Worm (Caenorhabditis elegans): ENCODE results near the gene cit-1.2.

DNA sequence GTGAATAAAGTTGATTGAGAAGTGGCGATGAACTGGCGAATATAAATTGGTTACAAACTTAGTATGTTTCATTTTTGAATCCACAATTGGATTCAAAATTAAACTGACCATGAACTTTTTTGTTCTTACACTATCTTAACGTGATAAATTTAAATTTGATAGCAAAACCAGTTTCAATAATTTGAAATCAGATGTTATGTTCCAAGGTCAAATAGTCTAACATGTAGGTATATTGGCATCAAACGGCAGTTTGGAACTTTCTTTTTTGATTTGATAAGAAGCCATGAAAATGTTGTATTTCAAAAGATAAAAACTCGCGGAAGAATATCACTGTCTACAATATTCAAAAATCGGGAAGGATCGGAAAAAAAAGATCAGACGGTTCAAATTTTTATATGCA, 25.5 kb downstream of the cit-1.2 start:
- TF ChIP-seq ztf-29 (GFP tag; IDR thresholded peaks at IDR 0.05) (no peak), flt-1 (GFP tag; IDR thresholded peaks at IDR 0.05) (no peak), cog-1 (tag; optimal IDR thresholded peaks at IDR 0.05) (no peak), klf-2 (GFP tag; conservative IDR thresholded peaks at IDR 0.05) (no peak), ref-1 (GFP tag; conservative IDR thresholded peaks at IDR 0.05) (no peak)

Data from whole organism, midembryonic.